Worm (Caenorhabditis elegans): Measurements from ENCODE around the gene lpr-7.

Gene lpr-7

ce11 chrX:661727-662330 lies 5.8 kb downstream of the lpr-7 start, which contains the start of gene rund-1 (continued):
- TF ChIP-seq swsn-7 (tag; optimal IDR thresholded peaks at IDR 0.05), result peak; percentile 66
- peak; percentile 41 for TF ChIP-seq xbp-1 (tag; optimal IDR thresholded peaks at IDR 0.05)
- peak in 1 of 2 experiments; percentile 11 for TF ChIP-seq efl-1 (optimal IDR thresholded peaks at IDR 0.05)
- TF ChIP-seq efl-1 (GFP tag; optimal IDR thresholded peaks at IDR 0.05 in 1 of 2), result no peak
- peak; percentile 91 for TF ChIP-seq lin-14 (GFP tag; optimal IDR thresholded peaks at IDR 0.05)
- no peak for TF ChIP-seq lin-15B (tag; optimal IDR thresholded peaks at IDR 0.05)
- TF ChIP-seq dsc-1 (tag; optimal IDR thresholded peaks at IDR 0.05), result peak; percentile 83
- TF ChIP-seq pag-3 (tag; optimal IDR thresholded peaks at IDR 0.05; ENCODE audit: borderline replicate concordance, insufficient read depth), result no peak
- no peak for TF ChIP-seq nhr-28 (tag; optimal IDR thresholded peaks at IDR 0.05)
- TF ChIP-seq elt-2 (tag; optimal IDR thresholded peaks at IDR 0.05), result no peak
- TF ChIP-seq mef-2 (tag; optimal IDR thresholded peaks at IDR 0.05), result peak; percentile 43
- TF ChIP-seq ets-5 (GFP tag; IDR thresholded peaks at IDR 0.05), result no peak
- TF ChIP-seq lir-3 (tag; optimal IDR thresholded peaks at IDR 0.05; ENCODE audit: poor library complexity), result no peak
- TF ChIP-seq nhr-237 (tag; optimal IDR thresholded peaks at IDR 0.05), result no peak
- TF ChIP-seq rnt-1 (tag; optimal IDR thresholded peaks at IDR 0.05), result no peak
- peak; percentile 81 for TF ChIP-seq nhr-47 (tag; optimal IDR thresholded peaks at IDR 0.05)
- TF ChIP-seq fkh-4 (tag; optimal IDR thresholded peaks at IDR 0.05; ENCODE audit: borderline replicate concordance), result no peak
- no peak for TF ChIP-seq sptf-1 (tag; optimal IDR thresholded peaks at IDR 0.05)
- TF ChIP-seq skn-1 (tag; optimal IDR thresholded peaks at IDR 0.05), result peak; percentile 40
- no peak for TF ChIP-seq dpl-1 (GFP tag; optimal IDR thresholded peaks at IDR 0.05)
- TF ChIP-seq vab-15 (tag; optimal IDR thresholded peaks at IDR 0.05), result no peak
- no peak for TF ChIP-seq unc-98 (GFP tag; IDR thresholded peaks at IDR 0.05)
- no peak for TF ChIP-seq unc-130 (tag; optimal IDR thresholded peaks at IDR 0.05)
- no peak for TF ChIP-seq lin-13 (GFP tag; optimal IDR thresholded peaks at IDR 0.05)
- peak; percentile 87 for TF ChIP-seq nhr-71 (tag; optimal IDR thresholded peaks at IDR 0.05)
- TF ChIP-seq nhr-11 (tag; optimal IDR thresholded peaks at IDR 0.05), result no peak
- peak; percentile 79 for TF ChIP-seq fkh-10 (GFP tag; optimal IDR thresholded peaks at IDR 0.05)
- no peak for TF ChIP-seq unc-62 (GFP tag; optimal IDR thresholded peaks at IDR 0.05)
- TF ChIP-seq ceh-88 (GFP tag; IDR thresholded peaks at IDR 0.05), result no peak
- no peak for TF ChIP-seq nhr-12 (tag; optimal IDR thresholded peaks at IDR 0.05)
- TF ChIP-seq fkh-8 (tag; optimal IDR thresholded peaks at IDR 0.05), result peak; percentile 98
- TF ChIP-seq unc-30 (tag; optimal IDR thresholded peaks at IDR 0.05), result no peak
- no peak for TF ChIP-seq elt-3 (tag; optimal IDR thresholded peaks at IDR 0.05)
- TF ChIP-seq ceh-82 (tag; optimal IDR thresholded peaks at IDR 0.05), result peak in 1 of 3 experiments; percentile 62
- no peak for TF ChIP-seq pqm-1 (tag; optimal IDR thresholded peaks at IDR 0.05)
- peak; percentile 50 for TF ChIP-seq nhr-20 (tag; optimal IDR thresholded peaks at IDR 0.05)
- TF ChIP-seq hlh-4 (tag; optimal IDR thresholded peaks at IDR 0.05), result no peak
- no peak for TF ChIP-seq grh-1 (GFP tag; IDR thresholded peaks at IDR 0.05)
- TF ChIP-seq ztf-4 (tag; optimal IDR thresholded peaks at IDR 0.05), result no peak
- no peak for TF ChIP-seq alr-1 (tag; optimal IDR thresholded peaks at IDR 0.05; ENCODE audit: borderline replicate concordance)
- peak; percentile 50 to 51 for TF ChIP-seq lsy-2 (tag; optimal IDR thresholded peaks at IDR 0.05)
- TF ChIP-seq lin-39 (tag; optimal IDR thresholded peaks at IDR 0.05), result no peak
- TF ChIP-seq C16A3.4 (tag; optimal IDR thresholded peaks at IDR 0.05), result no peak
- no peak for TF ChIP-seq ces-1 (GFP tag; optimal IDR thresholded peaks at IDR 0.05)
- peak; percentile 56 for TF ChIP-seq snu-23 (GFP tag; optimal IDR thresholded peaks at IDR 0.05)

Measured in whole organism, L1 larva.